Fruit fly (Drosophila melanogaster) whole organism, adult: ENCODE measurements around the gene CG15773.

Source experiments
- CG11617 ChIP-seq: fragments of 200-800 bp; sonication (Bioruptor generic); optimal IDR thresholded peaks from 2 replicates; lab custom pipeline; 2017; ENCODE audit warnings: mild to moderate bottlenecking, missing biosample characterization, missing genetic modification reagents, missing genetic modification characterization
- CG14711 ChIP-seq: fragments of 200-800 bp; sonication (Bioruptor generic); optimal IDR thresholded peaks from 2 replicates; lab custom pipeline; 2018; ENCODE audit warnings: missing biosample characterization, mild to moderate bottlenecking, missing genetic modification characterization, moderate library complexity
- CG33017 ChIP-seq: fragments of 200-800 bp; sonication (Bioruptor generic); optimal IDR thresholded peaks from 2 replicates; lab custom pipeline; 2018; ENCODE audit warnings: missing biosample characterization, mild to moderate bottlenecking, missing genetic modification characterization, moderate library complexity
- Mnt ChIP-seq: fragments of 200-800 bp; sonication (Bioruptor generic); optimal IDR thresholded peaks from 2 replicates; lab custom pipeline; 2016; ENCODE audit warnings: missing biosample characterization, mild to moderate bottlenecking, missing genetic modification characterization
- cic ChIP-seq: fragments of 200-800 bp; sonication (Bioruptor generic); optimal IDR thresholded peaks from 2 replicates; lab custom pipeline; 2017; ENCODE audit warnings: missing biosample characterization, mild to moderate bottlenecking, missing genetic modification characterization, moderate library complexity
- tj ChIP-seq: fragments of 200-800 bp; sonication (Bioruptor generic); optimal IDR thresholded peaks from 3 replicates; lab custom pipeline; 2017; ENCODE audit warnings: missing biosample characterization, mild to moderate bottlenecking, missing genetic modification characterization, moderate library complexity

DNA sequence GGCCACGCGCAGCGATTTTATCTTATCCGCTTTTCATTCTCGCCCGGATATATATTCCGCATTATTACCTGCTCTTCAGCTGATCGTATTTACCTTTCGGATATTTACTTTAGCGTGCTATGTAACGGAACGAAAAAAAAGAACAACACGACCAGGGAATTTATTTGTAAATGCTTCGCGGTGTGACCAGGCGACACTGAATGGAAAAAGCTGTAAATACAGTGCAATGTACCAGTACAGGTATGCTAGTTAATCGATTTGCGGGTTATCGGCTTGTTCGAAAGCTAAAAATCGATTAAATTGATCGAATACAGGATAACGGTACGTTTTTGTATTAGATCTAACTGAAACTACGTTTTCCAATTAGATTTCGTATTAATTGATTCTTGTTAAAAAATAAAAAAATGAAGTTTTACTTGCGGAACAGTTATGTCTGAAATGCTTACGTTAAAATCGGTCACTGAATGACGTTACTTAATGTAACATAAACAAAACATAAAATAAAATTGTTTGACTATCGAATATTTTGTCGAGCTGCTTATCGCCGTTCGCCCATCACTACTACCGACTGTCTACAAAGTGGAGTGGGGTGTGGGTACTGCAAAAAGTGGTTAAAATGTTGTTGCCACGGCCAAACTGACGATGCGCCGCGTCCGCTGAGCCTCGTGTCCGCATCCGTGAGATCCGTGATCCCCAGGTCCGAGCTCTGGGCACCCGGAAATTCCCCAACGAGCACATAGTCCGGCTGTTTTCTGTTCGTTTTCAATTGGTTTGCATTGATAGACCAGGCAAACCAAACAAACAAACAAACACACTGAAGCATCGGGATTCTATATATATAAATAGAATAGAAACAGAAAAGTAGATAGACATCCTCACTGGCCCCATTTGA lies 31.7 kb downstream of the CG15773 start, which contains the start of the genes MAPk-Ak2 and CG42699:
- TF ChIP-seq tj (GFP tag; lab: Kevin White, UChicago) (peak; percentile 59), CG14711 (peak; percentile 70), Mnt (peak; percentile 94), CG11617 (GFP tag; lab: Kevin White, UChicago) (peak; percentile 90), cic (GFP tag; lab: Kevin White, UChicago) (peak; percentile 89), CG33017 (tag; lab: Kevin White, UChicago) (peak; percentile 56)
